Worm (Caenorhabditis elegans) whole organism, L2 larva: ENCODE results near the gene C09B8.3.

Experiments used
- Y55F3AM.14 ChIP-seq: fragments of 200-800 bp; sonication (Bioruptor generic); optimal IDR thresholded peaks from 2 replicates; lab custom pipeline; 2018; ENCODE audit warnings: mild to moderate bottlenecking, missing genetic modification characterization, missing compliant biosample characterization
- ama-1 ChIP-seq: fragments of 150-350 bp; optimal IDR thresholded peaks from 2 replicates; lab custom pipeline; 2018; ENCODE audit warnings: inconsistent platforms
- lin-39 ChIP-seq: fragments of 150-350 bp; optimal IDR thresholded peaks from 2 replicates; lab custom pipeline; 2014; ENCODE audit warnings: missing biosample characterization, missing genetic modification reagents, missing genetic modification characterization
- lsy-2 ChIP-seq, 2 experiments: fragments of 150-350 bp in 1 of 2; sonication (generic microtip) in 1 of 2; optimal IDR thresholded peaks; 2 replicates each; lab custom pipeline; 2014 to 2017; ENCODE audit warnings: missing biosample characterization in 2 of 2, missing genetic modification characterization in 2 of 2
- nhr-129 ChIP-seq: fragments of 150-350 bp; optimal IDR thresholded peaks from 2 replicates; lab custom pipeline; 2014; ENCODE audit warnings: missing biosample characterization, missing genetic modification characterization
- nhr-6 ChIP-seq: fragments of 150-350 bp; optimal IDR thresholded peaks from 2 replicates; lab custom pipeline; 2014; ENCODE audit warnings: missing biosample characterization, missing genetic modification characterization
- nhr-77 ChIP-seq: fragments of 150-350 bp; optimal IDR thresholded peaks from 2 replicates; lab custom pipeline; 2014; ENCODE audit warnings: missing biosample characterization, missing genetic modification characterization
- unc-39 ChIP-seq: fragments of 150-350 bp; optimal IDR thresholded peaks from 2 replicates; lab custom pipeline; 2014; ENCODE audit warnings: missing biosample characterization, missing genetic modification characterization
- ztf-11 ChIP-seq: sonication (generic microtip); optimal IDR thresholded peaks from 2 replicates; lab custom pipeline; 2017; ENCODE audit warnings: missing biosample characterization, missing genetic modification characterization

- TF ChIP-seq lsy-2 (tag; optimal IDR thresholded peaks at IDR 0.05; lab: Kevin White, UChicago) (peak; percentile 35 to 60), nhr-129 (tag; lab: Kevin White, UChicago) (peak; percentile 54), ama-1 (no peak), nhr-77 (tag; lab: Kevin White, UChicago) (no peak), unc-39 (tag; lab: Kevin White, UChicago) (no peak), ztf-11 (no peak), nhr-6 (tag; lab: Kevin White, UChicago) (no peak), Y55F3AM.14 (GFP tag; lab: Kevin White, UChicago) (no peak), lin-39 (no peak)
Measured at ce11 chrX:5976206-5976960, 34.1 kb downstream of the C09B8.3 start.
